ENCODE assay signal across 2 worm cellular contexts in genomic region chrX:17471703-17472102, ce11.
TF ChIP-seq lines count a peak whose summit lies in the region.

No protein-coding gene starts in this region.

TF ChIP-seq in whole organism, L1 larva, 84 proteins besides CTCF, POLR2A, EP300 and RAD21 (continued from another document):
- TF ChIP-seq aly-2 (tag; optimal IDR thresholded peaks at IDR 0.05; lab: Kevin White, UChicago) (no peak), fkh-4 (tag; optimal IDR thresholded peaks at IDR 0.05; lab: Kevin White, UChicago; ENCODE audit: borderline replicate concordance) (no peak), pqm-1 (tag; optimal IDR thresholded peaks at IDR 0.05; lab: Kevin White, UChicago) (peak; percentile 64), irx-1 (tag; optimal IDR thresholded peaks at IDR 0.05; lab: Kevin White, UChicago) (no peak), zip-4 (GFP tag; optimal IDR thresholded peaks at IDR 0.05; lab: Kevin White, UChicago) (no peak), jun-1 (tag; optimal IDR thresholded peaks at IDR 0.05; lab: Kevin White, UChicago) (peak; percentile 14), nhr-76 (tag; optimal IDR thresholded peaks at IDR 0.05; lab: Kevin White, UChicago) (no peak), dpl-1 (GFP tag; optimal IDR thresholded peaks at IDR 0.05; lab: Kevin White, UChicago) (no peak), egl-13 (tag; optimal IDR thresholded peaks at IDR 0.05; lab: Kevin White, UChicago) (no peak), elt-2 (tag; optimal IDR thresholded peaks at IDR 0.05; lab: Kevin White, UChicago) (peak; percentile 74), lsy-2 (tag; optimal IDR thresholded peaks at IDR 0.05; lab: Kevin White, UChicago) (no peak), lin-39 (tag; optimal IDR thresholded peaks at IDR 0.05; lab: Kevin White, UChicago) (no peak)

TF ChIP-seq in whole organism, L2 larva, 48 proteins besides CTCF, POLR2A, EP300 and RAD21 (continued from another document):
- TF ChIP-seq snpc-4 (tag; optimal IDR thresholded peaks at IDR 0.05; lab: Kevin White, UChicago) (no peak), nhr-25 (tag; optimal IDR thresholded peaks at IDR 0.05; lab: Kevin White, UChicago) (no peak), dmd-4 (tag; optimal IDR thresholded peaks at IDR 0.05; lab: Kevin White, UChicago) (no peak), sma-3 (GFP tag; optimal IDR thresholded peaks at IDR 0.05; lab: Kevin White, UChicago) (no peak), nhr-6 (tag; optimal IDR thresholded peaks at IDR 0.05; lab: Kevin White, UChicago) (no peak), ceh-16 (tag; optimal IDR thresholded peaks at IDR 0.05; lab: Kevin White, UChicago) (no peak), sma-9 (GFP tag; optimal IDR thresholded peaks at IDR 0.05; lab: Kevin White, UChicago) (peak; percentile 88), sma-9 (tag; optimal IDR thresholded peaks at IDR 0.05; lab: Kevin White, UChicago) (no peak), R02D3.7 (tag; optimal IDR thresholded peaks at IDR 0.05; lab: Kevin White, UChicago) (no peak), elt-3 (tag; optimal IDR thresholded peaks at IDR 0.05; lab: Kevin White, UChicago) (no peak), gmeb-1 (tag; optimal IDR thresholded peaks at IDR 0.05; lab: Kevin White, UChicago) (no peak)
TF ChIP-seq in whole organism, L2 larva: peak in this region for 5.
